Fruit fly (Drosophila melanogaster) whole organism, embryonic: ENCODE data around the gene GluClalpha.

Source experiments
- CG11085 ChIP-seq: fragments of 200-800 bp; sonication (Bioruptor generic); IDR thresholded peaks from 2 replicates; pipeline ENCODE4 v1.3.6; 2022; ENCODE audit warnings: missing biosample characterization, missing genetic modification characterization
- CG12155 ChIP-seq: fragments of 200-800 bp; sonication (Bioruptor generic); optimal IDR thresholded peaks from 3 replicates; lab custom pipeline; 2016; ENCODE audit warnings: missing biosample characterization, missing genetic modification characterization
- CG12299 ChIP-seq: fragments of 200-800 bp; sonication (Bioruptor generic); optimal IDR thresholded peaks from 2 replicates; lab custom pipeline; 2018; ENCODE audit warnings: missing biosample characterization, mild to moderate bottlenecking, missing genetic modification characterization
- CG13775 ChIP-seq: fragments of 200-800 bp; sonication (Bioruptor generic); optimal IDR thresholded peaks from 3 replicates; lab custom pipeline; 2017; ENCODE audit warnings: missing biosample characterization, mild to moderate bottlenecking, missing genetic modification characterization
- CG14441 ChIP-seq: fragments of 200-800 bp; sonication (Bioruptor generic); IDR thresholded peaks from 2 replicates; pipeline ENCODE4 v1.3.6; 2022; ENCODE audit warnings: missing biosample characterization, missing genetic modification characterization
- CG15269 ChIP-seq: fragments of 200-800 bp; sonication (Bioruptor generic); optimal IDR thresholded peaks from 2 replicates; lab custom pipeline; 2018; ENCODE audit warnings: missing biosample characterization, mild to moderate bottlenecking, missing genetic modification characterization, moderate library complexity
- CG15514 ChIP-seq: fragments of 200-800 bp; sonication (Bioruptor generic); optimal IDR thresholded peaks from 3 replicates; lab custom pipeline; 2017; ENCODE audit warnings: missing biosample characterization, missing genetic modification characterization, mild to moderate bottlenecking, moderate library complexity, missing genetic modification reagents
- CG17359 ChIP-seq: fragments of 200-800 bp; sonication (Bioruptor generic); optimal IDR thresholded peaks from 3 replicates; lab custom pipeline; 2018; ENCODE audit warnings: missing biosample characterization, mild to moderate bottlenecking, missing genetic modification characterization, moderate library complexity
- CG17385 ChIP-seq: fragments of 200-800 bp; sonication (Bioruptor generic); optimal IDR thresholded peaks from 3 replicates; lab custom pipeline; 2018; ENCODE audit warnings: missing biosample characterization, mild to moderate bottlenecking, missing genetic modification characterization
- CG30403 ChIP-seq: fragments of 200-800 bp; sonication (Bioruptor generic); optimal IDR thresholded peaks from 3 replicates; lab custom pipeline; 2016; ENCODE audit warnings: missing biosample characterization, missing genetic modification characterization
- CG32767 ChIP-seq: fragments of 200-800 bp; sonication (Bioruptor generic); IDR thresholded peaks from 2 replicates; pipeline ENCODE4 v1.3.6; 2022; ENCODE audit warnings: missing biosample characterization, missing genetic modification characterization
- CG33557 ChIP-seq: fragments of 200-800 bp; sonication (Bioruptor generic); optimal IDR thresholded peaks from 2 replicates; lab custom pipeline; 2019; ENCODE audit warnings: missing biosample characterization, mild to moderate bottlenecking, missing genetic modification characterization, moderate library complexity
- CG4328 ChIP-seq: fragments of 200-800 bp; sonication (Bioruptor generic); optimal IDR thresholded peaks from 3 replicates; lab custom pipeline; 2017; ENCODE audit warnings: missing biosample characterization, missing genetic modification reagents, missing genetic modification characterization
- CG4820 ChIP-seq: fragments of 200-800 bp; sonication (Bioruptor generic); optimal IDR thresholded peaks from 3 replicates; lab custom pipeline; 2016; ENCODE audit warnings: missing biosample characterization, missing genetic modification characterization
- CG4854 ChIP-seq: fragments of 200-800 bp; sonication (Bioruptor generic); optimal IDR thresholded peaks from 2 replicates; lab custom pipeline; 2016; ENCODE audit warnings: missing biosample characterization, missing genetic modification characterization, inconsistent platforms
- CG6765 ChIP-seq: fragments of 200-800 bp; sonication (Bioruptor generic); optimal IDR thresholded peaks from 3 replicates; lab custom pipeline; 2017; ENCODE audit warnings: missing biosample characterization, mild to moderate bottlenecking, missing genetic modification characterization
- CG7839 ChIP-seq: fragments of 200-800 bp; sonication (Bioruptor generic); optimal IDR thresholded peaks from 3 replicates; lab custom pipeline; 2018; ENCODE audit warnings: missing biosample characterization, mild to moderate bottlenecking, missing genetic modification characterization, moderate library complexity
- CG7928 ChIP-seq: fragments of 200-800 bp; sonication (Bioruptor generic); optimal IDR thresholded peaks from 2 replicates; lab custom pipeline; 2017; ENCODE audit warnings: missing biosample characterization, mild to moderate bottlenecking, missing genetic modification characterization
- CG8089 ChIP-seq: fragments of 200-800 bp; sonication (Bioruptor generic); optimal IDR thresholded peaks from 3 replicates; lab custom pipeline; 2016; ENCODE audit warnings: missing biosample characterization, missing genetic modification characterization
- CG8359 ChIP-seq: fragments of 200-800 bp; sonication (Bioruptor generic); optimal IDR thresholded peaks from 2 replicates; lab custom pipeline; 2017; ENCODE audit warnings: missing biosample characterization, mild to moderate bottlenecking, missing genetic modification characterization, borderline replicate concordance
- CG9727 ChIP-seq: fragments of 200-800 bp; sonication (Bioruptor generic); optimal IDR thresholded peaks from 3 replicates; lab custom pipeline; 2017; ENCODE audit warnings: missing biosample characterization, mild to moderate bottlenecking, missing genetic modification characterization
- CG9817 ChIP-seq: fragments of 200-800 bp; sonication (Bioruptor generic); optimal IDR thresholded peaks from 2 replicates; lab custom pipeline; 2018; ENCODE audit warnings: missing biosample characterization, mild to moderate bottlenecking, missing genetic modification characterization, moderate library complexity
- CG9932 ChIP-seq: fragments of 200-800 bp; sonication (Bioruptor generic); IDR thresholded peaks from 2 replicates; pipeline ENCODE4 v1.3.6; 2022; ENCODE audit warnings: missing biosample characterization, missing genetic modification characterization
- CTCF ChIP-seq: fragments of 200-800 bp; sonication (Bioruptor generic); optimal IDR thresholded peaks from 2 replicates; lab custom pipeline; 2017; ENCODE audit warnings: missing biosample characterization, mild to moderate bottlenecking, missing genetic modification characterization, moderate library complexity
- Dad ChIP-seq: fragments of 200-800 bp; sonication (Bioruptor generic); optimal IDR thresholded peaks from 3 replicates; lab custom pipeline; 2016; ENCODE audit warnings: missing biosample characterization, missing genetic modification characterization
- Deaf1 ChIP-seq: fragments of 200-800 bp; optimal IDR thresholded peaks from 3 replicates; lab custom pipeline; 2019; ENCODE audit warnings: missing biosample characterization, mild to moderate bottlenecking, missing genetic modification characterization, moderate library complexity
- Gsc ChIP-seq: fragments of 200-800 bp; sonication (Bioruptor generic); IDR thresholded peaks from 2 replicates; pipeline ENCODE4 v1.3.6; 2022; ENCODE audit warnings: missing biosample characterization, missing genetic modification characterization
- Hr78 ChIP-seq, 2 experiments: fragments of 200-800 bp in 1 of 2; fragments of >200 bp in 1 of 2; sonication (Bioruptor generic) in 1 of 2; optimal IDR thresholded peaks; 2 replicates each; lab custom pipeline; 2017 to 2019; ENCODE audit warnings: missing biosample characterization in 2 of 2, missing genetic modification characterization in 2 of 2, mild to moderate bottlenecking in 1 of 2, moderate library complexity in 1 of 2
- Jarid2 ChIP-seq: fragments of 200-800 bp; sonication (Bioruptor generic); optimal IDR thresholded peaks from 3 replicates; lab custom pipeline; 2017; ENCODE audit warnings: mild to moderate bottlenecking, missing biosample characterization, missing genetic modification reagents, missing genetic modification characterization
- Pdp1 ChIP-seq, 2 experiments: fragments of 200-800 bp; sonication (Bioruptor generic); optimal IDR thresholded peaks; 3 replicates each; lab custom pipeline; 2016; ENCODE audit warnings: missing biosample characterization in 2 of 2, missing genetic modification characterization in 2 of 2, mild to moderate bottlenecking in 1 of 2, moderate library complexity in 1 of 2
- Six4 ChIP-seq: fragments of 200-800 bp; sonication (Bioruptor generic); optimal IDR thresholded peaks from 2 replicates; lab custom pipeline; 2016; ENCODE audit warnings: missing biosample characterization, missing genetic modification characterization
- Sry-β ChIP-seq: fragments of 200-800 bp; sonication (Bioruptor generic); optimal IDR thresholded peaks from 2 replicates; lab custom pipeline; 2018; ENCODE audit warnings: missing biosample characterization, mild to moderate bottlenecking, missing genetic modification characterization, moderate library complexity
- chn ChIP-seq: fragments of 200-800 bp; sonication (Bioruptor generic); optimal IDR thresholded peaks from 2 replicates; lab custom pipeline; 2016; ENCODE audit warnings: missing biosample characterization, missing genetic modification characterization
- da ChIP-seq: fragments of 200-800 bp; sonication (Bioruptor generic); optimal IDR thresholded peaks from 2 replicates; lab custom pipeline; 2016; ENCODE audit warnings: missing biosample characterization, missing genetic modification characterization
- disco-r ChIP-seq: fragments of 200-800 bp; sonication (Bioruptor generic); optimal IDR thresholded peaks from 2 replicates; lab custom pipeline; 2016; ENCODE audit warnings: missing biosample characterization, missing genetic modification characterization
- dpn ChIP-seq, 2 experiments: fragments of 200-800 bp; sonication (Bioruptor generic); optimal IDR thresholded peaks; 3 replicates each; lab custom pipeline; 2016; ENCODE audit warnings: missing biosample characterization in 2 of 2, missing genetic modification characterization in 2 of 2
- grau ChIP-seq: fragments of 200-800 bp; optimal IDR thresholded peaks from 3 replicates; lab custom pipeline; 2019; ENCODE audit warnings: missing biosample characterization, mild to moderate bottlenecking, missing genetic modification characterization, moderate library complexity
- grn ChIP-seq: fragments of 200-800 bp; sonication (Bioruptor generic); optimal IDR thresholded peaks from 3 replicates; lab custom pipeline; 2017; ENCODE audit warnings: missing biosample characterization, missing genetic modification characterization
- knrl ChIP-seq: fragments of 200-800 bp; sonication (Bioruptor generic); IDR thresholded peaks from 3 replicates; pipeline ENCODE4 v1.3.6; 2022; ENCODE audit warnings: missing biosample characterization, missing genetic modification characterization; ENCODE audit not compliant: partially characterized antibody
- mirr ChIP-seq: fragments of 200-800 bp; sonication (Bioruptor generic); optimal IDR thresholded peaks from 3 replicates; lab custom pipeline; 2018; ENCODE audit warnings: missing biosample characterization, mild to moderate bottlenecking, missing genetic modification characterization
- pfk ChIP-seq: fragments of 200-800 bp; sonication (Bioruptor generic); optimal IDR thresholded peaks from 2 replicates; lab custom pipeline; 2018; ENCODE audit warnings: missing biosample characterization, mild to moderate bottlenecking, missing genetic modification characterization, moderate library complexity
- sd ChIP-seq: fragments of 200-800 bp; sonication (Bioruptor generic); optimal IDR thresholded peaks from 3 replicates; lab custom pipeline; 2018; ENCODE audit warnings: missing biosample characterization, mild to moderate bottlenecking, missing genetic modification characterization, moderate library complexity
- stwl ChIP-seq: fragments of 200-800 bp; sonication (Bioruptor generic); optimal IDR thresholded peaks from 3 replicates; lab custom pipeline; 2018; ENCODE audit warnings: missing biosample characterization, mild to moderate bottlenecking, missing genetic modification characterization, moderate library complexity
- sug ChIP-seq: fragments of 200-800 bp; optimal IDR thresholded peaks from 2 replicates; lab custom pipeline; 2019; ENCODE audit warnings: missing biosample characterization, mild to moderate bottlenecking, missing genetic modification characterization, moderate library complexity
- trem ChIP-seq: fragments of 200-800 bp; optimal IDR thresholded peaks from 3 replicates; lab custom pipeline; 2019; ENCODE audit warnings: missing biosample characterization, mild to moderate bottlenecking, missing genetic modification characterization, moderate library complexity
- vfl ChIP-seq: fragments of 200-800 bp; sonication (Bioruptor generic); optimal IDR thresholded peaks from 2 replicates; lab custom pipeline; 2016; ENCODE audit warnings: missing biosample characterization, missing genetic modification characterization
- z ChIP-seq: fragments of 200-800 bp; sonication (Bioruptor generic); IDR thresholded peaks from 3 replicates; pipeline ENCODE4 v1.3.6; 2022; ENCODE audit warnings: missing biosample characterization, missing genetic modification characterization

GluClalpha gene

dm6 chr3R:19778065-19778800, 47.7 kb downstream of the GluClalpha start, which contains the start of gene Acsx2 (continued):
- TF ChIP-seq Gsc (GFP tag; lab: Robert Waterston, UW) (no peak), vfl (GFP tag; lab: Kevin White, UChicago) (no peak), knrl (GFP tag; lab: Robert Waterston, UW) (peak; percentile 46; the same call in 2 of the 3 replicates), CTCF (GFP tag; lab: Kevin White, UChicago) (peak; percentile 90), Six4 (GFP tag; lab: Kevin White, UChicago) (no peak), da (GFP tag; lab: Kevin White, UChicago) (no peak), trem (no peak), Sry-β (GFP tag; lab: Kevin White, UChicago) (no peak), CG14441 (GFP tag; lab: Robert Waterston, UW) (no peak), CG30403 (GFP tag; lab: Kevin White, UChicago) (no peak), CG13775 (GFP tag; lab: Kevin White, UChicago) (no peak), CG32767 (no peak), stwl (tag; lab: Kevin White, UChicago) (peak; percentile 61), CG9932 (GFP tag; lab: Robert Waterston, UW) (no peak), disco-r (GFP tag; lab: Kevin White, UChicago) (no peak), CG4820 (no peak), CG9817 (no peak), dpn (GFP tag; optimal IDR thresholded peaks at IDR 0.05; lab: Kevin White, UChicago) (no peak), pfk (GFP tag; lab: Kevin White, UChicago) (no peak), Dad (GFP tag; lab: Kevin White, UChicago) (no peak), CG12155 (GFP tag; lab: Kevin White, UChicago) (no peak), CG6765 (GFP tag; lab: Kevin White, UChicago) (no peak), CG17359 (tag; lab: Kevin White, UChicago) (no peak), CG8089 (no peak), CG11085 (GFP tag; lab: Robert Waterston, UW) (no peak), CG15269 (tag; lab: Kevin White, UChicago) (no peak), CG7839 (tag; lab: Kevin White, UChicago) (no peak), CG12299 (tag; lab: Kevin White, UChicago) (no peak), CG17385 (GFP tag; lab: Kevin White, UChicago) (no peak), CG8359 (GFP tag; lab: Kevin White, UChicago) (no peak), CG4854 (GFP tag; lab: Kevin White, UChicago) (no peak)
- TF ChIP-seq, all 482 proteins: peak for 9

- TF ChIP-seq sug (tag; lab: Kevin White, UChicago) (peak; percentile 51), grau (tag; lab: Kevin White, UChicago) (peak; percentile 10), CG33557 (GFP tag; lab: Kevin White, UChicago) (no peak)
- TF ChIP-seq, all 482 proteins: peak for 2
Measured at dm6 chr3R:19780946-19781345, 50.4 kb downstream of the GluClalpha start, which contains the start of gene Acsx3. Acsx3 (plus strand) TSS chr3R:19781246.

dm6 chr3R:19783290-19783689, 52.8 kb downstream of the GluClalpha start, which contains the start of gene Acsx4:
Acsx4 (plus strand) TSS chr3R:19783522.
- peak; percentile 55 for TF ChIP-seq mirr
- peak; percentile 72 for TF ChIP-seq CG15514 (GFP tag; lab: Kevin White, UChicago)
- TF ChIP-seq grn (GFP tag; lab: Kevin White, UChicago): peak; percentile 84
- TF ChIP-seq chn (GFP tag; lab: Kevin White, UChicago): no peak
- peak; percentile 76 for TF ChIP-seq z
- TF ChIP-seq sd (tag; lab: Kevin White, UChicago): peak; percentile 51
- TF ChIP-seq Deaf1 (tag; lab: Kevin White, UChicago): peak; percentile 80
- TF ChIP-seq CG4328: no peak
- TF ChIP-seq Hr78 (GFP tag; optimal IDR thresholded peaks at IDR 0.05; lab: Kevin White, UChicago): peak in 1 of 2 experiments; percentile 68
- TF ChIP-seq sug (tag; lab: Kevin White, UChicago): peak; percentile 62
- peak in 1 of 2 experiments; percentile 32 for TF ChIP-seq Pdp1 (GFP tag; optimal IDR thresholded peaks at IDR 0.05; lab: Kevin White, UChicago)
- TF ChIP-seq trem: no peak
- no peak for TF ChIP-seq CG7928 (GFP tag; lab: Kevin White, UChicago)
- TF ChIP-seq CG12299 (tag; lab: Kevin White, UChicago): no peak
- no peak for TF ChIP-seq CG9727 (GFP tag; lab: Kevin White, UChicago)
- peak; percentile 10 for TF ChIP-seq Jarid2 (GFP tag; lab: Kevin White, UChicago)
